Worm (Caenorhabditis elegans) whole organism, late embryonic: ENCODE results near the gene T21E8.7.

Experiments
- F13H6.1 ChIP-seq: sonication (generic microtip); optimal IDR thresholded peaks from 2 replicates; lab custom pipeline; 2016; ENCODE audit warnings: missing genetic modification characterization, missing compliant biosample characterization
- K09A11.1 ChIP-seq: sonication (generic microtip); optimal IDR thresholded peaks from 2 replicates; lab custom pipeline; 2017; ENCODE audit warnings: antibody characterized with exemption, mild to moderate bottlenecking, missing genetic modification characterization, missing compliant biosample characterization; ENCODE audit not compliant: insufficient read depth
- ahr-1 ChIP-seq: sonication (generic microtip); optimal IDR thresholded peaks from 2 replicates; lab custom pipeline; 2016; ENCODE audit warnings: missing genetic modification characterization, missing compliant biosample characterization
- ama-1 ChIP-seq: fragments of 150-350 bp; optimal IDR thresholded peaks from 2 replicates; lab custom pipeline; 2014
- ceh-14 ChIP-seq: sonication (generic microtip); optimal IDR thresholded peaks from 2 replicates; lab custom pipeline; 2016; ENCODE audit warnings: missing genotype, missing genetic modification characterization, missing compliant biosample characterization
- ceh-2 ChIP-seq: sonication (generic microtip); optimal IDR thresholded peaks from 2 replicates; lab custom pipeline; 2016; ENCODE audit warnings: missing genotype, missing genetic modification characterization, missing compliant biosample characterization
- ceh-31 ChIP-seq: sonication (generic microtip); optimal IDR thresholded peaks from 2 replicates; lab custom pipeline; 2016; ENCODE audit warnings: missing genetic modification characterization, missing compliant biosample characterization
- ceh-45 ChIP-seq: fragments of 200-800 bp; sonication (Bioruptor generic); IDR thresholded peaks from 2 replicates; pipeline ENCODE4 v1.3.6; 2022; ENCODE audit warnings: missing genetic modification reagents, missing genetic modification characterization, missing compliant biosample characterization
- ceh-48 ChIP-seq: sonication (generic microtip); optimal IDR thresholded peaks from 2 replicates; lab custom pipeline; 2016; ENCODE audit warnings: missing genetic modification characterization, inconsistent platforms, missing compliant biosample characterization
- che-1 ChIP-seq: sonication (generic microtip); optimal IDR thresholded peaks from 2 replicates; lab custom pipeline; 2016; ENCODE audit warnings: mild to moderate bottlenecking, missing genetic modification characterization, missing compliant biosample characterization
- dmd-4 ChIP-seq: sonication (generic microtip); optimal IDR thresholded peaks from 2 replicates; lab custom pipeline; 2016; ENCODE audit warnings: borderline replicate concordance, missing genetic modification characterization, missing compliant biosample characterization
- elt-2 ChIP-seq: sonication (generic microtip); optimal IDR thresholded peaks from 2 replicates; lab custom pipeline; 2016; ENCODE audit warnings: missing genetic modification reagents, missing genetic modification characterization, missing compliant biosample characterization
- elt-4 ChIP-seq: sonication (generic microtip); optimal IDR thresholded peaks from 2 replicates; lab custom pipeline; 2016; ENCODE audit warnings: missing genetic modification characterization, missing compliant biosample characterization
- ets-4 ChIP-seq: sonication (generic microtip); optimal IDR thresholded peaks from 2 replicates; lab custom pipeline; 2016; ENCODE audit warnings: missing genetic modification characterization, missing compliant biosample characterization
- eyg-1 ChIP-seq: sonication (generic microtip); optimal IDR thresholded peaks from 2 replicates; lab custom pipeline; 2016; ENCODE audit warnings: missing genotype, missing genetic modification characterization, missing compliant biosample characterization
- fax-1 ChIP-seq: sonication (generic microtip); optimal IDR thresholded peaks from 2 replicates; lab custom pipeline; 2016; ENCODE audit warnings: missing genotype, missing genetic modification characterization, missing compliant biosample characterization
- fkh-10 ChIP-seq: fragments of 150-350 bp; optimal IDR thresholded peaks from 2 replicates; lab custom pipeline; 2014; ENCODE audit warnings: missing biosample characterization, missing genetic modification reagents, missing genetic modification characterization
- hlh-13 ChIP-seq: fragments of 200-800 bp; sonication (Bioruptor generic); optimal IDR thresholded peaks from 2 replicates; lab custom pipeline; 2018; ENCODE audit warnings: mild to moderate bottlenecking, missing genetic modification characterization, missing compliant biosample characterization
- hlh-15 ChIP-seq: sonication (generic microtip); optimal IDR thresholded peaks from 2 replicates; lab custom pipeline; 2016; ENCODE audit warnings: missing genetic modification characterization, missing compliant biosample characterization
- hlh-6 ChIP-seq: sonication (generic microtip); optimal IDR thresholded peaks from 2 replicates; lab custom pipeline; 2016; ENCODE audit warnings: missing genotype, missing genetic modification characterization, missing compliant biosample characterization
- hlh-8 ChIP-seq: sonication (generic microtip); optimal IDR thresholded peaks from 2 replicates; lab custom pipeline; 2016; ENCODE audit warnings: missing genotype, missing genetic modification characterization, missing compliant biosample characterization
- lim-6 ChIP-seq: sonication (generic microtip); optimal IDR thresholded peaks from 2 replicates; lab custom pipeline; 2016; ENCODE audit warnings: missing genetic modification characterization, missing compliant biosample characterization
- lin-11 ChIP-seq: fragments of 200-800 bp; sonication (Bioruptor generic); optimal IDR thresholded peaks from 2 replicates; lab custom pipeline; 2018; ENCODE audit warnings: mild to moderate bottlenecking, missing genetic modification characterization, missing compliant biosample characterization
- madf-2 ChIP-seq: sonication (generic microtip); optimal IDR thresholded peaks from 2 replicates; lab custom pipeline; 2017; ENCODE audit warnings: missing genetic modification characterization, missing compliant biosample characterization
- mec-3 ChIP-seq: sonication (generic microtip); optimal IDR thresholded peaks from 2 replicates; lab custom pipeline; 2016; ENCODE audit warnings: borderline replicate concordance, missing genetic modification characterization, missing compliant biosample characterization
- nfya-1 ChIP-seq: sonication (generic microtip); optimal IDR thresholded peaks from 2 replicates; lab custom pipeline; 2017; ENCODE audit warnings: missing genetic modification characterization, mild to moderate bottlenecking, missing compliant biosample characterization, antibody characterized with exemption, moderate library complexity
- nhr-232 ChIP-seq: sonication (generic microtip); optimal IDR thresholded peaks from 2 replicates; lab custom pipeline; 2016; ENCODE audit warnings: missing genetic modification characterization, missing compliant biosample characterization
- npax-4 ChIP-seq: sonication (generic microtip); optimal IDR thresholded peaks from 2 replicates; lab custom pipeline; 2016; ENCODE audit warnings: missing genetic modification characterization, missing compliant biosample characterization
- pag-3 ChIP-seq: sonication (generic microtip); optimal IDR thresholded peaks from 2 replicates; lab custom pipeline; 2016; ENCODE audit warnings: missing compliant biosample characterization, missing genetic modification characterization, borderline replicate concordance
- pat-9 ChIP-seq: fragments of 200-800 bp; sonication (Bioruptor generic); optimal IDR thresholded peaks from 2 replicates; lab custom pipeline; 2018; ENCODE audit warnings: mild to moderate bottlenecking, missing genetic modification characterization, moderate library complexity, missing compliant biosample characterization
- pha-2 ChIP-seq: sonication (generic microtip); optimal IDR thresholded peaks from 2 replicates; lab custom pipeline; 2017; ENCODE audit warnings: mild to moderate bottlenecking, missing genetic modification characterization, missing compliant biosample characterization
- pqm-1 ChIP-seq: sonication (generic microtip); optimal IDR thresholded peaks from 2 replicates; lab custom pipeline; 2016; ENCODE audit warnings: missing genetic modification characterization, missing compliant biosample characterization
- pros-1 ChIP-seq: fragments of 150-350 bp; optimal IDR thresholded peaks from 2 replicates; lab custom pipeline; 2014; ENCODE audit warnings: missing biosample characterization, missing genetic modification reagents, missing genetic modification characterization
- rnt-1 ChIP-seq: sonication (generic microtip); optimal IDR thresholded peaks from 2 replicates; lab custom pipeline; 2016; ENCODE audit warnings: missing genetic modification characterization, missing compliant biosample characterization
- sdc-2 ChIP-seq: sonication (generic microtip); optimal IDR thresholded peaks from 2 replicates; lab custom pipeline; 2016; ENCODE audit warnings: missing genotype, missing genetic modification characterization, missing compliant biosample characterization
- sox-2 ChIP-seq: fragments of 200-800 bp; sonication (Bioruptor generic); IDR thresholded peaks from 2 replicates; pipeline ENCODE4 v1.3.6; 2022; ENCODE audit warnings: missing genetic modification reagents, missing genetic modification characterization, missing compliant biosample characterization
- sox-4 ChIP-seq: sonication (generic microtip); optimal IDR thresholded peaks from 2 replicates; lab custom pipeline; 2017; ENCODE audit warnings: mild to moderate bottlenecking, missing genetic modification characterization, inconsistent platforms, missing compliant biosample characterization
- syd-9 ChIP-seq: sonication (generic microtip); optimal IDR thresholded peaks from 2 replicates; lab custom pipeline; 2016; ENCODE audit warnings: mild to moderate bottlenecking, missing genetic modification characterization, moderate library complexity, missing compliant biosample characterization
- unc-42 ChIP-seq: sonication (generic microtip); optimal IDR thresholded peaks from 2 replicates; lab custom pipeline; 2016; ENCODE audit warnings: missing genotype, missing genetic modification characterization, missing compliant biosample characterization

The T21E8.7 gene

ce11 chrX:10870137-10870536 lies 13.2 kb upstream of the T21E8.7 start, which contains the start of gene pgp-7:
Gene pgp-7, minus strand, starts transcription at chrX:10870237.
- no peak for TF ChIP-seq sox-2 (GFP tag; lab: Robert Waterston, UW)

ce11 chrX:10877138-10877743 lies 6.1 kb upstream of the T21E8.7 start, which contains the start of gene pgp-6:
Gene pgp-6, minus strand, starts transcription at chrX:10877425.
- TF ChIP-seq elt-2 (tag; lab: Kevin White, UChicago) = peak; percentile 70
- no peak for TF ChIP-seq dmd-4
- TF ChIP-seq nfya-1 (tag; lab: Kevin White, UChicago) = no peak
- TF ChIP-seq ahr-1 (tag; lab: Kevin White, UChicago) = no peak
- TF ChIP-seq mec-3 = no peak
- no peak for TF ChIP-seq F13H6.1

ce11 chrX:10880509-10880908 lies 2.8 kb upstream of the T21E8.7 start, which contains the start of gene T21E8.4:
Gene T21E8.4, plus strand, starts transcription at chrX:10880809.
- TF ChIP-seq F13H6.1 (no peak), npax-4 (tag; lab: Kevin White, UChicago) (no peak), ceh-48 (tag; lab: Kevin White, UChicago) (no peak), pat-9 (tag; lab: Kevin White, UChicago) (no peak), sox-4 (tag; lab: Kevin White, UChicago) (no peak), ceh-31 (tag; lab: Kevin White, UChicago) (no peak), hlh-6 (tag; lab: Kevin White, UChicago) (no peak), rnt-1 (tag; lab: Kevin White, UChicago) (no peak), ceh-14 (tag; lab: Kevin White, UChicago) (no peak), pros-1 (tag; lab: Kevin White, UChicago) (no peak), pha-2 (no peak), ahr-1 (tag; lab: Kevin White, UChicago) (no peak), ama-1 (lab: Kevin White, UChicago) (no peak), che-1 (no peak)

- TF ChIP-seq ama-1 (lab: Kevin White, UChicago) (no peak), fkh-10 (GFP tag; lab: Kevin White, UChicago) (no peak), hlh-13 (GFP tag; lab: Kevin White, UChicago) (no peak), ets-4 (no peak), hlh-15 (tag; lab: Kevin White, UChicago) (no peak), pros-1 (tag; lab: Kevin White, UChicago) (no peak), pqm-1 (no peak), ceh-31 (tag; lab: Kevin White, UChicago) (no peak), hlh-6 (tag; lab: Kevin White, UChicago) (no peak), ceh-45 (no peak), fax-1 (tag; lab: Kevin White, UChicago) (no peak), elt-4 (no peak), syd-9 (tag; lab: Kevin White, UChicago) (no peak), elt-2 (tag; lab: Kevin White, UChicago) (no peak), sdc-2 (tag; lab: Kevin White, UChicago) (no peak), ceh-2 (tag; lab: Kevin White, UChicago) (no peak)
These were observed 1.3 kb upstream of the T21E8.7 start, which contains the start of gene T21E8.6 for ce11 chrX:10881984-10882383. Gene T21E8.6, plus strand, starts transcription at chrX:10882284.

ce11 chrX:10885872-10886271 lies 2.6 kb downstream of the T21E8.7 start, which contains the start of gene T21E8.5:
Gene T21E8.5, plus strand, starts transcription at chrX:10886172.
- TF ChIP-seq ceh-31 (tag; lab: Kevin White, UChicago) (no peak), nhr-232 (tag; lab: Kevin White, UChicago) (no peak), nfya-1 (tag; lab: Kevin White, UChicago) (no peak), elt-2 (tag; lab: Kevin White, UChicago) (no peak), rnt-1 (tag; lab: Kevin White, UChicago) (no peak), eyg-1 (tag; lab: Kevin White, UChicago) (no peak), F13H6.1 (no peak), madf-2 (no peak), lim-6 (no peak), fkh-10 (GFP tag; lab: Kevin White, UChicago) (no peak), unc-42 (no peak), pag-3 (tag; lab: Kevin White, UChicago) (no peak), K09A11.1 (no peak), hlh-8 (tag; lab: Kevin White, UChicago) (no peak), lin-11 (tag; lab: Kevin White, UChicago) (no peak)
